Worm (Caenorhabditis elegans): ENCODE data around the gene EEED8.15.

DNA sequence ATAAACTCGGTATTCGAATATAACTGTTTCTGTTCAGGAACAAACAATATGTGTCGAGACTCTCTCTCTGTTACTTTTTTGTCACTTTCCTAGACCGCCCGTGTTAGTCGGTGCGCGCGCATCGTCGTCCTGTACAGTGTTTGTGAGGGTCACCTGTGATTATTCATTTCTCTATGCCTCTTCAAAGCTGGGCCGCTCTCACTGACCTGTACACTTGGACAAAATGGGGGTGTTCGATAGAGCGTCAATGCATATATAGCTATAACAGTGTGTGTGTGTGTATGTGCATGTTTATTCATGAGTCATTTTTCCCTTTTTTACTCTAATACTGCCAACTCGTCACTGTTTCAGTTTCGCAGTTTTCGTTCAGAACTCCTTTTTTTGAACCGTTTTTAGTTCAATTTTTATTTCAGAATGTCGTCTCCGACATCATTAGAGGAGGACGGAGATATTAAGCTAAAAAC lies 39.4 kb upstream of the EEED8.15 start, which contains the start of gene pkc-3:
- TF ChIP-seq him-1 (tag; optimal IDR thresholded peaks at IDR 0.05) (no peak), W03F9.2 (tag; optimal IDR thresholded peaks at IDR 0.05) (no peak)
